Worm (Caenorhabditis elegans) whole organism, young adult: ENCODE data around the gene cdh-4.

ENCODE experiments used
- F55B11.4 ChIP-seq: sonication (generic microtip); optimal IDR thresholded peaks from 2 replicates; lab custom pipeline; 2016; ENCODE audit warnings: missing compliant biosample characterization, missing genetic modification characterization, borderline replicate concordance; ENCODE audit not compliant: insufficient read depth
- ceh-27 ChIP-seq: fragments of 200-800 bp; sonication (Bioruptor generic); optimal IDR thresholded peaks from 2 replicates; lab custom pipeline; 2018; ENCODE audit warnings: mild to moderate bottlenecking, missing genetic modification characterization, moderate library complexity, missing compliant biosample characterization
- lin-35 ChIP-seq, 3 experiments: fragments of 150-350 bp in 2 of 3; sonication (generic microtip) in 1 of 3; optimal IDR thresholded peaks; 2 replicates each; lab custom pipeline; 2014 to 2018; ENCODE audit warnings: missing biosample characterization in 3 of 3, missing genetic modification characterization in 3 of 3, missing genetic modification reagents in 3 of 3
- lsl-1 ChIP-seq: fragments of 200-800 bp; sonication (Bioruptor generic); optimal IDR thresholded peaks from 2 replicates; lab custom pipeline; 2018; ENCODE audit warnings: mild to moderate bottlenecking, missing genetic modification characterization, moderate library complexity, missing compliant biosample characterization
- madf-10 ChIP-seq: sonication (generic microtip); optimal IDR thresholded peaks from 2 replicates; lab custom pipeline; 2016; ENCODE audit warnings: mild to moderate bottlenecking, missing genetic modification characterization, missing compliant biosample characterization
- pha-4 ChIP-seq: fragments of 150-350 bp; sonication (generic microtip); optimal IDR thresholded peaks from 2 replicates; lab custom pipeline; 2014; ENCODE audit warnings: missing biosample characterization, missing genetic modification reagents, missing genetic modification characterization
- repo-1 ChIP-seq: sonication (generic microtip); optimal IDR thresholded peaks from 2 replicates; lab custom pipeline; 2017; ENCODE audit warnings: mild to moderate bottlenecking, missing genetic modification characterization, missing compliant biosample characterization
- snpc-1.1 ChIP-seq: sonication (generic microtip); optimal IDR thresholded peaks from 2 replicates; lab custom pipeline; 2017; ENCODE audit warnings: missing genetic modification characterization, mild to moderate bottlenecking, missing compliant biosample characterization, antibody characterized with exemption, moderate library complexity, missing genotype, missing genetic modification reagents; ENCODE audit not compliant: insufficient read depth
- sptf-2 ChIP-seq: fragments of 200-800 bp; sonication (Bioruptor generic); optimal IDR thresholded peaks from 2 replicates; lab custom pipeline; 2018; ENCODE audit warnings: mild to moderate bottlenecking, missing genetic modification characterization, missing compliant biosample characterization

- TF ChIP-seq madf-10 (tag; lab: Kevin White, UChicago) = no peak
- TF ChIP-seq lin-35 (GFP tag; optimal IDR thresholded peaks at IDR 0.05; lab: Kevin White, UChicago) = no peak
- TF ChIP-seq snpc-1.1 (tag; lab: Kevin White, UChicago) = no peak
- TF ChIP-seq ceh-27 (GFP tag; lab: Kevin White, UChicago) = no peak
- no peak for TF ChIP-seq repo-1 (tag; lab: Kevin White, UChicago)
- TF ChIP-seq lsl-1 (GFP tag; lab: Kevin White, UChicago) = no peak
- no peak for TF ChIP-seq sptf-2 (GFP tag; lab: Kevin White, UChicago)
- no peak for TF ChIP-seq F55B11.4
- no peak for TF ChIP-seq pha-4 (tag; lab: Kevin White, UChicago)
These were observed 3.9 kb downstream of the cdh-4 start for ce11 chrIII:4524071-4524470.
